Worm (Caenorhabditis elegans): Measurements from ENCODE around the gene F09G2.8.

The F09G2.8 gene

DNA sequence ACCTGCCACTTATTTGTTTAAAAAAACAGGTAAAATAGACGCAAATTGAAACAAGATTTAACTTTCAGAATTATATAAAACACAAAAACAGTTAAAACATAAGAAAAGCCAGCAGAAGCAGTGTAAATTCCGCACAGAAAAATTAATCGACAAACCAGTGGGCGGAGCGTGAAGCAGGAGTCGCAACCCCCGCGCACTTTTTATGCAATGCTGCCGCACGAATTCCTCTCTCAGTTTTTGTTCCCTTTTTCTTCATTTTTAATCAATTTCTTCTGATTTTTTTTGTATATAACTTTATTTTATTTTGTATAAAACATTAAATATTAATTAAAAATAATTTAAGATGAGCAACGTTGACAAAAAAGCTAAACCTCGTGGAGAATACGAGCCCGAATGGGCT lies 37.4 kb upstream of the F09G2.8 start, which contains the start of the genes gei-6 and krr-1 (continued):
- TF ChIP-seq lin-39 (tag; optimal IDR thresholded peaks at IDR 0.05), result peak; percentile 18
- TF ChIP-seq dpl-1 (GFP tag; optimal IDR thresholded peaks at IDR 0.05), result peak; percentile 36 to 57 (median 52)
- TF ChIP-seq elt-3 (tag; optimal IDR thresholded peaks at IDR 0.05), result peak in 1 of 6 experiments; percentile 57
- TF ChIP-seq ets-5 (GFP tag; IDR thresholded peaks at IDR 0.05), result no peak
- no peak for TF ChIP-seq lin-13 (GFP tag; optimal IDR thresholded peaks at IDR 0.05)
- no peak for TF ChIP-seq pqm-1 (tag; optimal IDR thresholded peaks at IDR 0.05)
- peak; percentile 36 for TF ChIP-seq dsc-1 (tag; optimal IDR thresholded peaks at IDR 0.05)
- TF ChIP-seq sup-37 (GFP tag; optimal IDR thresholded peaks at IDR 0.05), result no peak
- peak; percentile 7 to 52 (median 26) for TF ChIP-seq ceh-82 (tag; optimal IDR thresholded peaks at IDR 0.05)
- TF ChIP-seq sptf-1 (tag; optimal IDR thresholded peaks at IDR 0.05), result no peak
- TF ChIP-seq aly-2 (tag; optimal IDR thresholded peaks at IDR 0.05), result no peak
- no peak for TF ChIP-seq nhr-77 (tag; optimal IDR thresholded peaks at IDR 0.05)
- TF ChIP-seq swsn-7 (tag; optimal IDR thresholded peaks at IDR 0.05), result peak; percentile 49
- peak; percentile 24 for TF ChIP-seq nhr-90 (tag; optimal IDR thresholded peaks at IDR 0.05; ENCODE audit: poor library complexity)
- no peak for TF ChIP-seq tlp-1 (tag; optimal IDR thresholded peaks at IDR 0.05)

ce11 chrV:7225894-7226293 lies 32.4 kb upstream of the F09G2.8 start:
- TF ChIP-seq efl-1 (optimal IDR thresholded peaks at IDR 0.05), result no peak
- peak in 1 of 2 experiments; percentile 10 for TF ChIP-seq efl-1 (GFP tag; optimal IDR thresholded peaks at IDR 0.05 in 1 of 2)
- no peak for TF ChIP-seq nhr-90 (tag; optimal IDR thresholded peaks at IDR 0.05; ENCODE audit: poor library complexity)

DNA sequence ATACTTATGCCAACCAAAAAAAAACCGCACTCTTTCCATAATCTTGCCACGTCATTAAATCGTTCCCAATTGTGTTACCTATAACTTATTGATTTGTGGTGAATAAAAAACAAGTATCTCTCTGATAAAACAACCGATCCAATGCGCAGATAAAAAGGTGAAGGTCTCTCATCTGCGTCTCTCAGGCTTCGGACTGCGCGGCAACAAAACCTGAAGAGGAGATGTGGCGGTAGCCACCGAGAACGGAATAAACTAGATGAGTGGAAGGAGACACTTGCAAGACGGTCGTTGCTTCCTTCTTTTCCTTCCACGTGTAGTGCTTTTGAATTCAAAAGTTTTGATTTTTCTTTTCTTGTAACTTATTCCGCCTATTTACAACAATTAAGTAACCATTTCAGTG lies 31.5 kb upstream of the F09G2.8 start, which contains the start of gene fkb-3:
TSS of gene fkb-3 (plus strand) at position 277 of the 400 bp plus-strand sequence.
- TF ChIP-seq C04F5.9 (tag; optimal IDR thresholded peaks at IDR 0.05), result no peak
- TF ChIP-seq zag-1 (tag; optimal IDR thresholded peaks at IDR 0.05), result no peak
- TF ChIP-seq mep-1 (tag; optimal IDR thresholded peaks at IDR 0.05), result peak; percentile 20
- TF ChIP-seq lin-14 (GFP tag; optimal IDR thresholded peaks at IDR 0.05), result peak; percentile 46
- TF ChIP-seq blmp-1 (tag; optimal IDR thresholded peaks at IDR 0.05), result peak; percentile 68
- TF ChIP-seq ztf-4 (tag; optimal IDR thresholded peaks at IDR 0.05), result no peak
- TF ChIP-seq rnt-1 (tag; optimal IDR thresholded peaks at IDR 0.05), result peak; percentile 3
- no peak for TF ChIP-seq ceh-63 (GFP tag; optimal IDR thresholded peaks at IDR 0.05)
- peak in 1 of 6 experiments; percentile 38 for TF ChIP-seq elt-3 (tag; optimal IDR thresholded peaks at IDR 0.05)

DNA sequence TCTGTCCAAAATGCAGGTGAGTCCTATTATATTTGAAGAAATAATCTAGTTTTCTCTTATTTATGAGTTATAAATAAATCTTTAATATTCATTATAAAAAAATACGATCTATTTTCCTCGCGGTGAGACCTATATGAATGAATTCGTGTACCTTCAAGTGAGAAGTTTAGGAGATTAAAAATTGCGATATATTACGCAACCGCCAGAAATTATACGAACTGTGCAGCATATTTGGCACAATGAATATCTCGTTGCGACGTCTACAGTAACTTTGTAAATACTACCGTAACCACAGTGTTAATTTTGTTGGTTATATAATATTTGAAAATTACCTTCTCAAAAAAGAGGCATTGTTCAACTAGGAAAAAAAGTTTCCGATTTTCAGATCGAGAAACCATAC lies 30.9 kb upstream of the F09G2.8 start:
- TF ChIP-seq lin-14 (GFP tag; optimal IDR thresholded peaks at IDR 0.05), result no peak
- no peak for TF ChIP-seq nhr-19 (GFP tag; conservative IDR thresholded peaks at IDR 0.05)

DNA sequence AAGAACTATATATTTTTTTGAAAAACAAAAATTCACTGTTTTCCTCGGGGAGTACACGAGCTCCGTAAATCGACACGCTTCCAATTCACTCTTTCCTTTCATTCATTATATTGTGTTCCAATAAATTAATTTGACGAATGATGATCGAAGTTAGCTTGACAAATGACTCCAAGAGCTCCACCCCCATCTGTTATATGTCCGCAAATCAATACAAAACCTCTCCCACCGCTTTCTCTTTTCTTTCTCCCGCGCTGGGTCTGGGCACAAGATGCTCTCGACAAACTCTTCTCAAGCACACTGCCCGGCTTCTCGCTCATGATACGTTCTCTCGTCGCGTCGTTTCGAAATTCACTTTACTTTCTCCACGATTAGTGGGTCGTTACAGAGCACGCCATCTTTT lies 30.5 kb upstream of the F09G2.8 start, which contains the start of gene C13F10.1:
TSS of gene C13F10.1 (plus strand) at position 138 of the 400 bp plus-strand sequence.
- TF ChIP-seq ceh-82 (tag; optimal IDR thresholded peaks at IDR 0.05), result peak in 1 of 3 experiments; percentile 2
- TF ChIP-seq dsc-1 (tag; optimal IDR thresholded peaks at IDR 0.05), result peak; percentile 23
- no peak for TF ChIP-seq hlh-4 (tag; optimal IDR thresholded peaks at IDR 0.05)
- TF ChIP-seq ceh-8 (GFP tag; optimal IDR thresholded peaks at IDR 0.05), result no peak
- TF ChIP-seq rnt-1 (tag; optimal IDR thresholded peaks at IDR 0.05), result peak; percentile 53
- no peak for TF ChIP-seq unc-62 (GFP tag; optimal IDR thresholded peaks at IDR 0.05)
- TF ChIP-seq lin-14 (GFP tag; optimal IDR thresholded peaks at IDR 0.05), result peak; percentile 40

DNA sequence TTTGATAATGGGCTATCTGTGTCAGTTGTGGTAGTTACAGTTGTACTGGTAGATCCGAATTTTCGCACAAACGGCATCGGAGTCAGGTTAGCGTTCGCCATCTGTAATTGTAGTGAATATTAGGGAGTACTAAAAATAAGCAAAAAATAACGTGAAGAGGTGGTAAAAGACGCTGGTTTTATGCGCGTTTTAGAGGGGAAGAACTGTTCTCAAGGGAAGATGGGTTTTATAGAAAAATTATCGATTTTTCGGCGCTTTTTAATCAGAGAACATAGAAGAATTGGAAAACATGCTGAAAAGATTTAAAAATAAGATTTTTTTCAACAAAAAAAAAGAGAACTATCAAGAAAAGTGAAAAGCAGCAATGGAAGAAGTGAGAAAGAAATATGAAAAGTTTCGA lies 29.7 kb upstream of the F09G2.8 start, which contains the start of gene C13F10.7:
TSS of gene C13F10.7 (minus strand) at position 101 of the 400 bp plus-strand sequence.
- TF ChIP-seq ztf-11 (tag; optimal IDR thresholded peaks at IDR 0.05) (no peak), nhr-76 (tag; optimal IDR thresholded peaks at IDR 0.05) (no peak)

Data from whole organism, L1 larva.